Fruit fly (Drosophila melanogaster) whole organism, wandering third instar larva: ENCODE results near the gene CG11839.

ENCODE experiments used
- Abd-B ChIP-seq: fragments of >200 bp; optimal IDR thresholded peaks from 2 replicates; lab custom pipeline; 2017; ENCODE audit warnings: missing biosample characterization, missing genetic modification characterization
- psq ChIP-seq: fragments of 200-800 bp; sonication (Bioruptor generic); optimal IDR thresholded peaks from 3 replicates; lab custom pipeline; 2017; ENCODE audit warnings: missing biosample characterization, mild to moderate bottlenecking, missing genetic modification characterization, moderate library complexity

DNA sequence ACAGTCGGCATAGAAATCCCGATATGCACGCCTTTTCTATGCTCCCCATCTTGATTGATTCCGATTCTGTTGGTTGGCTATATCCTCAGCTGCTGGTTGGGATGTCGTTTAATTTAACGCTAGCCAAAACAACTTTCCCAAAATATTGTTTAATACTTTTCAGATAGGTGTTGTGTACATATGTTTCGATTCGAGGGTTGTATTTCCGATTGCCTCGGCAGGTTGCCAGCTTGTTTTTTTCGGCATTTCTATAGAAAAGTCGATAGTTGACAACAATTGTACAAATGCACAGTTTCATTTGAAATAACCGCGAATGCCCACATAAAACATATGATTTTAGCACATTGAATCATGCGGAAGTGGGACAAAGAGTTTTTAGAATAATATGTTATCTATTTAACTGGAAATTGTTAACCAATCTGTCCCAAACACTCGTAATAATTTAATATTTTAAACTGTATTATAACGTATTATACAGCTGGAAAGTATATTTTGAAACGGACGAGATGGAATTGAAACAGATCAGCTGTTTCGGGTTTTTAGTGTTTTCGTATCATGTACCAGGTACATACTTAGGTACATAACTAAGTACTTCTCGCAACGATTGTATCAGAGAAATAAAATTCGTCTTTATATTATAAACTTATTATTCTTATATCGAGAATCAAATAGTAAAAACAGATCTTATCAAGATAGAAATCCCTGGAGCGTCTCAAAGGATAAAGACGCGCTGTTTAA lies 15.1 kb upstream of the CG11839 start, which contains the start of gene CG31109:
- no peak for TF ChIP-seq psq (GFP tag; lab: Kevin White, UChicago)
- no peak for TF ChIP-seq Abd-B (GFP tag; lab: Kevin White, UChicago)
